Fruit fly (Drosophila melanogaster): ENCODE results near the gene wake.

The wake gene

DNA sequence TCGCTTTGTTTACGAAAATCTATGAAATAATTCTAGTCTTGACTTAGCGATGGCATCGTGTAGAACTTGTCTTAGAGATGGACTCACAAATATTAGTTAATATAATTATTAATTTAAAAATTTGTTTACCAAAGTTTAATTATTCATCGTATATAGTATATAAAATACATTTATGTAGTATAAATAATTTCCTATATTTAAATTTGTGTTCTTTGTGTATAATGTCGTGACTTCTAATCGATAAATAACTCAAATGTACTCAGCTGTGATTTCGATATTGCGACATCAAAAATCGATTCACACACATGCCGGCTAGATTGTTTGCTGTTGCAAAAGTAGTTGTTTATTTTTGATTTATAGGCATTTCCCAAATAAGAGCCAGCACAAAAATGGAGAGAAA is 50.7 kb downstream of the wake start, which contains the start of the genes wfs1 and Nup133 (continued):
- TF ChIP-seq bab2 (GFP tag; optimal IDR thresholded peaks at IDR 0.05) (peak; percentile 24), Abd-B (GFP tag; optimal IDR thresholded peaks at IDR 0.05) (peak; percentile 68), rib (GFP tag; IDR thresholded peaks at IDR 0.05) (no peak), peb (GFP tag; IDR thresholded peaks at IDR 0.05) (no peak), CG1602 (GFP tag; optimal IDR thresholded peaks at IDR 0.05) (peak; percentile 78), CG31365 (tag; optimal IDR thresholded peaks at IDR 0.05) (no peak), unpg (GFP tag; optimal IDR thresholded peaks at IDR 0.05) (peak; percentile 84), CG11093 (GFP tag; IDR thresholded peaks at IDR 0.05) (no peak), h (optimal IDR thresholded peaks at IDR 0.05) (no peak), hbn (GFP tag; IDR thresholded peaks at IDR 0.05; ENCODE audit: partially characterized antibody) (peak; percentile 92), Hsf (GFP tag; optimal IDR thresholded peaks at IDR 0.05) (no peak), seq (GFP tag; IDR thresholded peaks at IDR 0.05) (no peak), pan (optimal IDR thresholded peaks at IDR 0.05) (no peak), pan (GFP tag; optimal IDR thresholded peaks at IDR 0.05 in 1 of 2, IDR thresholded peaks at IDR 0.05 in 1 of 2) (peak in 1 of 2 experiments; percentile 70), ken (GFP tag; IDR thresholded peaks at IDR 0.05) (no peak), aop (GFP tag; IDR thresholded peaks at IDR 0.05) (no peak), zf30C (GFP tag; optimal IDR thresholded peaks at IDR 0.05) (no peak), CG4404 (GFP tag; IDR thresholded peaks at IDR 0.05) (no peak), CG6254 (GFP tag; optimal IDR thresholded peaks at IDR 0.05) (no peak), Blimp-1 (GFP tag; optimal IDR thresholded peaks at IDR 0.05) (no peak), C15 (GFP tag; IDR thresholded peaks at IDR 0.05) (0 out of 3 replicates have a peak, but pooled peaks have one; percentile 48), CG31224 (GFP tag; IDR thresholded peaks at IDR 0.05) (peak; percentile 18; the same call in 1 of the 2 replicates), ranshi (GFP tag; IDR thresholded peaks at IDR 0.05) (peak; percentile 52; the same call in 1 of the 2 replicates), chm (GFP tag; IDR thresholded peaks at IDR 0.05) (peak; percentile 46; the same call in 1 of the 2 replicates), MBD-R2 (GFP tag; IDR thresholded peaks at IDR 0.05) (peak; percentile 88), CG9437 (GFP tag; optimal IDR thresholded peaks at IDR 0.05) (peak; percentile 56), pb (GFP tag; optimal IDR thresholded peaks at IDR 0.05) (no peak), CG17912 (GFP tag; optimal IDR thresholded peaks at IDR 0.05) (no peak), mirr (GFP tag; optimal IDR thresholded peaks at IDR 0.05) (no peak), Hr3 (GFP tag; optimal IDR thresholded peaks at IDR 0.05) (peak; percentile 80), gfzf (GFP tag; optimal IDR thresholded peaks at IDR 0.05) (no peak), CG33213 (GFP tag; optimal IDR thresholded peaks at IDR 0.05) (no peak), ham (GFP tag; IDR thresholded peaks at IDR 0.05) (no peak), CG6272 (GFP tag; IDR thresholded peaks at IDR 0.05) (peak; percentile 45; the same call in 1 of the 2 replicates), maf-S (GFP tag; optimal IDR thresholded peaks at IDR 0.05) (no peak), dpn (GFP tag; optimal IDR thresholded peaks at IDR 0.05) (peak in 1 of 2 experiments; percentile 75), Oli (tag; optimal IDR thresholded peaks at IDR 0.05) (peak; percentile 66), CG31388 (GFP tag; optimal IDR thresholded peaks at IDR 0.05) (peak; percentile 40), mam (GFP tag; optimal IDR thresholded peaks at IDR 0.05) (no peak), CG6765 (GFP tag; optimal IDR thresholded peaks at IDR 0.05) (peak; percentile 47), twi (tag; optimal IDR thresholded peaks at IDR 0.05) (peak; percentile 80), scrt (GFP tag; optimal IDR thresholded peaks at IDR 0.05) (no peak), CG10209 (GFP tag; optimal IDR thresholded peaks at IDR 0.05) (peak; percentile 73), CG16863 (GFP tag; optimal IDR thresholded peaks at IDR 0.05) (peak; percentile 21), nom (GFP tag; optimal IDR thresholded peaks at IDR 0.05) (no peak), repo (GFP tag; optimal IDR thresholded peaks at IDR 0.05) (no peak), Dll (GFP tag; IDR thresholded peaks at IDR 0.05; ENCODE audit: partially characterized antibody) (peak; percentile 97), sd (tag; optimal IDR thresholded peaks at IDR 0.05) (no peak), schlank (tag; optimal IDR thresholded peaks at IDR 0.05) (no peak), Camta (GFP tag; optimal IDR thresholded peaks at IDR 0.05) (no peak), CG14965 (GFP tag; optimal IDR thresholded peaks at IDR 0.05; ENCODE audit: borderline replicate concordance) (no peak), fu2 (GFP tag; optimal IDR thresholded peaks at IDR 0.05) (no peak)
